Worm (Caenorhabditis elegans): ENCODE results near the gene C10A4.9.

ce11 chrX:7390270-7390669 lies 30.4 kb upstream of the C10A4.9 start, which contains the start of gene C10A4.6:
- TF ChIP-seq him-1 (tag; optimal IDR thresholded peaks at IDR 0.05) (no peak), dao-5 (tag; optimal IDR thresholded peaks at IDR 0.05) (no peak), W03F9.2 (tag; optimal IDR thresholded peaks at IDR 0.05) (no peak)
